Fruit fly (Drosophila melanogaster): ENCODE measurements around the gene eIF3a.

The eIF3a gene

dm6 chr3R:4382165-4382564, 51.5 kb downstream of the eIF3a start:
- no peak for TF ChIP-seq Trl (optimal IDR thresholded peaks at IDR 0.05)
- no peak for TF ChIP-seq Trl (GFP tag; optimal IDR thresholded peaks at IDR 0.05)
- TF ChIP-seq CG11695 (GFP tag; IDR thresholded peaks at IDR 0.05), result no peak
- TF ChIP-seq corto (GFP tag; optimal IDR thresholded peaks at IDR 0.05), result no peak
- no peak for TF ChIP-seq CG12659 (GFP tag; optimal IDR thresholded peaks at IDR 0.05)
- no peak for TF ChIP-seq z (GFP tag; IDR thresholded peaks at IDR 0.05)
- no peak for TF ChIP-seq grau (tag; optimal IDR thresholded peaks at IDR 0.05)
- TF ChIP-seq CG1024 (GFP tag; IDR thresholded peaks at IDR 0.05), result 0 out of 2 replicates have a peak, but pooled peaks have one; percentile 9
- no peak for TF ChIP-seq Doc3 (GFP tag; IDR thresholded peaks at IDR 0.05; ENCODE audit: partially characterized antibody)
- TF ChIP-seq CG15011 (GFP tag; optimal IDR thresholded peaks at IDR 0.05), result no peak
- peak; percentile 39 for TF ChIP-seq Med (GFP tag)

- no peak for TF ChIP-seq eyg (GFP tag; optimal IDR thresholded peaks at IDR 0.05)
- no peak for TF ChIP-seq CG6683 (GFP tag; optimal IDR thresholded peaks at IDR 0.05)
- TF ChIP-seq TFAM (GFP tag; optimal IDR thresholded peaks at IDR 0.05), result no peak
- no peak for TF ChIP-seq Six4 (GFP tag; optimal IDR thresholded peaks at IDR 0.05)
- TF ChIP-seq insv (GFP tag; optimal IDR thresholded peaks at IDR 0.05), result no peak
- TF ChIP-seq esg (GFP tag; conservative IDR thresholded peaks at IDR 0.05), result no peak
- no peak for TF ChIP-seq CG9817 (tag; optimal IDR thresholded peaks at IDR 0.05)
- no peak for TF ChIP-seq CG7372 (GFP tag; IDR thresholded peaks at IDR 0.05)
- no peak for TF ChIP-seq CG6654 (GFP tag; optimal IDR thresholded peaks at IDR 0.05)
- TF ChIP-seq CG33213 (GFP tag; optimal IDR thresholded peaks at IDR 0.05), result no peak
- no peak for TF ChIP-seq bcd (GFP tag; optimal IDR thresholded peaks at IDR 0.05)
- TF ChIP-seq br (optimal IDR thresholded peaks at IDR 0.05), result no peak
- TF ChIP-seq D (optimal IDR thresholded peaks at IDR 0.05), result no peak
- no peak for TF ChIP-seq D (GFP tag; optimal IDR thresholded peaks at IDR 0.05)
- TF ChIP-seq Hand (GFP tag; optimal IDR thresholded peaks at IDR 0.05), result no peak
- TF ChIP-seq en (GFP tag; optimal IDR thresholded peaks at IDR 0.05), result no peak
- TF ChIP-seq CG6765 (GFP tag; optimal IDR thresholded peaks at IDR 0.05), result no peak
- TF ChIP-seq CG4282 (GFP tag; optimal IDR thresholded peaks at IDR 0.05), result no peak
- no peak for TF ChIP-seq ken (GFP tag; IDR thresholded peaks at IDR 0.05)
- peak; percentile 9 for TF ChIP-seq gfzf (GFP tag; optimal IDR thresholded peaks at IDR 0.05)
- no peak for TF ChIP-seq sug (tag; optimal IDR thresholded peaks at IDR 0.05)
- peak; percentile 33 for TF ChIP-seq CG8924 (tag; optimal IDR thresholded peaks at IDR 0.05)
- no peak for TF ChIP-seq ac (GFP tag; optimal IDR thresholded peaks at IDR 0.05)
- TF ChIP-seq Dll (GFP tag; IDR thresholded peaks at IDR 0.05; ENCODE audit: partially characterized antibody), result peak; percentile 91
- no peak for TF ChIP-seq CG5180 (GFP tag; optimal IDR thresholded peaks at IDR 0.05)
- TF ChIP-seq Blimp-1 (GFP tag; optimal IDR thresholded peaks at IDR 0.05), result no peak
- no peak for TF ChIP-seq org-1 (GFP tag; optimal IDR thresholded peaks at IDR 0.05)
- no peak for TF ChIP-seq ERR (GFP tag; optimal IDR thresholded peaks at IDR 0.05)
- TF ChIP-seq Rfx (GFP tag; IDR thresholded peaks at IDR 0.05), result peak; percentile 59
- TF ChIP-seq Doc3 (GFP tag; IDR thresholded peaks at IDR 0.05; ENCODE audit: partially characterized antibody), result peak; percentile 89
- no peak for TF ChIP-seq chn (GFP tag; optimal IDR thresholded peaks at IDR 0.05)
- TF ChIP-seq CG2199 (GFP tag; IDR thresholded peaks at IDR 0.05), result 0 out of 3 replicates have a peak, but pooled peaks have one; percentile 67
- TF ChIP-seq phol (tag; optimal IDR thresholded peaks at IDR 0.05), result peak; percentile 68
- TF ChIP-seq CG6813 (GFP tag; optimal IDR thresholded peaks at IDR 0.05), result no peak
- no peak for TF ChIP-seq CG12744 (GFP tag; optimal IDR thresholded peaks at IDR 0.05)
- no peak for TF ChIP-seq cas (GFP tag; IDR thresholded peaks at IDR 0.05)
- peak; percentile 98 for TF ChIP-seq bbx (GFP tag; IDR thresholded peaks at IDR 0.05; ENCODE audit: partially characterized antibody)
- TF ChIP-seq CG34224 (GFP tag; IDR thresholded peaks at IDR 0.05; ENCODE audit: partially characterized antibody), result peak; percentile 93
- TF ChIP-seq CG17361 (GFP tag; IDR thresholded peaks at IDR 0.05), result 0 out of 3 replicates have a peak, but pooled peaks have one; percentile 10
Measured at dm6 chr3R:4381079-4381919, 52.4 kb downstream of the eIF3a start, which contains the start of gene Cont. Cont (plus strand) TSS chr3R:4381306.

All from whole organism, embryonic.